Fruit fly (Drosophila melanogaster) whole organism, embryonic: Measurements from ENCODE around the gene CG17777.

Experiments
- Abd-B ChIP-seq: fragments of 200-800 bp; sonication (Bioruptor generic); optimal IDR thresholded peaks from 2 replicates; lab custom pipeline; 2018; ENCODE audit warnings: missing biosample characterization, mild to moderate bottlenecking, missing genetic modification characterization, moderate library complexity
- Ada2b ChIP-seq: fragments of 200-800 bp; sonication (Bioruptor generic); IDR thresholded peaks from 2 replicates; pipeline ENCODE4 v1.3.6; 2022; ENCODE audit warnings: missing biosample characterization, missing genetic modification characterization
- Atf-2 ChIP-seq: fragments of 200-800 bp; sonication (Bioruptor generic); optimal IDR thresholded peaks from 2 replicates; lab custom pipeline; 2016; ENCODE audit warnings: missing biosample characterization, missing genetic modification characterization
- CG1024 ChIP-seq: fragments of 200-800 bp; sonication (Bioruptor generic); IDR thresholded peaks from 2 replicates; pipeline ENCODE4 v1.3.6; 2022; ENCODE audit warnings: missing biosample characterization, missing genetic modification characterization
- CG10366 ChIP-seq: fragments of 200-800 bp; sonication (Bioruptor generic); IDR thresholded peaks from 2 replicates; pipeline ENCODE4 v1.3.6; 2022; ENCODE audit warnings: missing biosample characterization, missing genetic modification characterization
- CG10565 ChIP-seq: fragments of 200-800 bp; sonication (Bioruptor generic); optimal IDR thresholded peaks from 3 replicates; lab custom pipeline; 2016; ENCODE audit warnings: missing biosample characterization, mild to moderate bottlenecking, missing genetic modification characterization
- CG14050 ChIP-seq: fragments of 200-800 bp; sonication (Bioruptor generic); IDR thresholded peaks from 3 replicates; pipeline ENCODE4 v1.3.6; 2022; ENCODE audit warnings: missing biosample characterization, missing genetic modification characterization
- CG1602 ChIP-seq: fragments of 200-800 bp; sonication (Bioruptor generic); optimal IDR thresholded peaks from 3 replicates; lab custom pipeline; 2016; ENCODE audit warnings: missing biosample characterization, missing genetic modification characterization
- CG18764 ChIP-seq: fragments of 200-800 bp; sonication (Bioruptor generic); optimal IDR thresholded peaks from 3 replicates; lab custom pipeline; 2016; ENCODE audit warnings: missing biosample characterization, missing genetic modification characterization
- CG34224 ChIP-seq: fragments of 200-800 bp; sonication (Bioruptor generic); IDR thresholded peaks from 3 replicates; pipeline ENCODE4 v1.3.6; 2022; ENCODE audit warnings: missing biosample characterization, missing genetic modification characterization; ENCODE audit not compliant: partially characterized antibody
- CG34376 ChIP-seq: fragments of 200-800 bp; sonication (Bioruptor generic); optimal IDR thresholded peaks from 2 replicates; lab custom pipeline; 2018; ENCODE audit warnings: missing biosample characterization, mild to moderate bottlenecking, missing genetic modification characterization
- CG4820 ChIP-seq: fragments of 200-800 bp; sonication (Bioruptor generic); optimal IDR thresholded peaks from 3 replicates; lab custom pipeline; 2016; ENCODE audit warnings: missing biosample characterization, missing genetic modification characterization
- CG4854 ChIP-seq: fragments of 200-800 bp; sonication (Bioruptor generic); optimal IDR thresholded peaks from 2 replicates; lab custom pipeline; 2016; ENCODE audit warnings: missing biosample characterization, missing genetic modification characterization, inconsistent platforms
- CG5180 ChIP-seq: fragments of 200-800 bp; sonication (Bioruptor generic); optimal IDR thresholded peaks from 3 replicates; lab custom pipeline; 2017; ENCODE audit warnings: missing biosample characterization, missing genetic modification characterization, mild to moderate bottlenecking, moderate library complexity, missing genetic modification reagents
- CG5245 ChIP-seq: fragments of 200-800 bp; sonication (Bioruptor generic); optimal IDR thresholded peaks from 3 replicates; lab custom pipeline; 2016; ENCODE audit warnings: missing biosample characterization, missing genetic modification characterization
- CG7271 ChIP-seq: fragments of 200-800 bp; sonication (Bioruptor generic); optimal IDR thresholded peaks from 2 replicates; lab custom pipeline; 2018; ENCODE audit warnings: missing biosample characterization, mild to moderate bottlenecking, missing genetic modification characterization, moderate library complexity
- CG7556 ChIP-seq: fragments of 200-800 bp; sonication (Bioruptor generic); optimal IDR thresholded peaks from 2 replicates; lab custom pipeline; 2017; ENCODE audit warnings: missing biosample characterization, mild to moderate bottlenecking, missing genetic modification characterization
- CG8089 ChIP-seq: fragments of 200-800 bp; sonication (Bioruptor generic); optimal IDR thresholded peaks from 3 replicates; lab custom pipeline; 2016; ENCODE audit warnings: missing biosample characterization, missing genetic modification characterization
- CG9727 ChIP-seq: fragments of 200-800 bp; sonication (Bioruptor generic); optimal IDR thresholded peaks from 3 replicates; lab custom pipeline; 2017; ENCODE audit warnings: missing biosample characterization, mild to moderate bottlenecking, missing genetic modification characterization
- CHES-1-like ChIP-seq: fragments of 200-800 bp; sonication (Bioruptor generic); optimal IDR thresholded peaks from 2 replicates; lab custom pipeline; 2016; ENCODE audit warnings: missing biosample characterization, missing genetic modification characterization
- CTCF ChIP-seq: fragments of 200-800 bp; sonication (Bioruptor generic); optimal IDR thresholded peaks from 2 replicates; lab custom pipeline; 2017; ENCODE audit warnings: missing biosample characterization, mild to moderate bottlenecking, missing genetic modification characterization, moderate library complexity
- D19B ChIP-seq: fragments of 200-800 bp; sonication (Bioruptor generic); optimal IDR thresholded peaks from 2 replicates; lab custom pipeline; 2017; ENCODE audit warnings: missing biosample characterization, mild to moderate bottlenecking, missing genetic modification characterization
- Dek ChIP-seq: fragments of 200-800 bp; sonication (Bioruptor generic); optimal IDR thresholded peaks from 3 replicates; lab custom pipeline; 2019; ENCODE audit warnings: missing biosample characterization, mild to moderate bottlenecking, missing genetic modification characterization, moderate library complexity
- Dll ChIP-seq: fragments of 200-800 bp; sonication (Bioruptor generic); IDR thresholded peaks from 4 replicates; pipeline ENCODE4 v1.3.6; 2022; ENCODE audit warnings: missing biosample characterization, missing genetic modification characterization; ENCODE audit not compliant: partially characterized antibody
- Doc3 ChIP-seq: fragments of 200-800 bp; sonication (Bioruptor generic); IDR thresholded peaks from 3 replicates; pipeline ENCODE4 v1.3.6; 2022; ENCODE audit warnings: missing biosample characterization, missing genetic modification characterization; ENCODE audit not compliant: partially characterized antibody
- Ets65A ChIP-seq: fragments of 200-800 bp; sonication (Bioruptor generic); peaks from one replicate; lab custom pipeline; 2016; ENCODE audit warnings: missing biosample characterization, missing genetic modification characterization
- Fer2 ChIP-seq: fragments of 200-800 bp; sonication (Bioruptor generic); optimal IDR thresholded peaks from 2 replicates; lab custom pipeline; 2018; ENCODE audit warnings: missing biosample characterization, mild to moderate bottlenecking, missing genetic modification characterization, moderate library complexity
- Gug ChIP-seq: fragments of 200-800 bp; sonication (Bioruptor generic); IDR thresholded peaks from 4 replicates; pipeline ENCODE4 v1.3.6; 2022; ENCODE audit warnings: missing biosample characterization, missing genetic modification characterization
- Hmx ChIP-seq: fragments of 200-800 bp; sonication (Bioruptor generic); optimal IDR thresholded peaks from 2 replicates; lab custom pipeline; 2016; ENCODE audit warnings: missing biosample characterization, missing genetic modification characterization
- Hr78 ChIP-seq, 2 experiments: fragments of 200-800 bp in 1 of 2; fragments of >200 bp in 1 of 2; sonication (Bioruptor generic) in 1 of 2; optimal IDR thresholded peaks; 2 replicates each; lab custom pipeline; 2017 to 2019; ENCODE audit warnings: missing biosample characterization in 2 of 2, missing genetic modification characterization in 2 of 2, mild to moderate bottlenecking in 1 of 2, moderate library complexity in 1 of 2
- Scr ChIP-seq: fragments of 200-800 bp; sonication (Bioruptor generic); IDR thresholded peaks from 2 replicates; pipeline ENCODE4 v1.3.6; 2022; ENCODE audit warnings: missing biosample characterization, missing genetic modification characterization; ENCODE audit not compliant: partially characterized antibody
- Sry-β ChIP-seq: fragments of 200-800 bp; sonication (Bioruptor generic); optimal IDR thresholded peaks from 2 replicates; lab custom pipeline; 2018; ENCODE audit warnings: missing biosample characterization, mild to moderate bottlenecking, missing genetic modification characterization, moderate library complexity
- aop ChIP-seq: fragments of 200-800 bp; sonication (Bioruptor generic); IDR thresholded peaks from 2 replicates; pipeline ENCODE4 v1.3.6; 2022; ENCODE audit warnings: missing biosample characterization, missing genetic modification characterization
- ara ChIP-seq: fragments of 200-800 bp; sonication (Bioruptor generic); IDR thresholded peaks from 2 replicates; pipeline ENCODE4 v1.3.6; 2022; ENCODE audit warnings: missing biosample characterization, missing genetic modification characterization
- bsh ChIP-seq, 2 experiments: fragments of 200-800 bp; sonication (Bioruptor generic); optimal IDR thresholded peaks; 2 replicates each; lab custom pipeline; 2017 to 2018; ENCODE audit warnings: mild to moderate bottlenecking in 2 of 2, missing biosample characterization in 2 of 2, missing genetic modification characterization in 2 of 2, moderate library complexity in 1 of 2
- cad ChIP-seq: fragments of >200 bp; optimal IDR thresholded peaks from 2 replicates; lab custom pipeline; 2017; ENCODE audit warnings: missing biosample characterization, missing genetic modification characterization
- caup ChIP-seq: fragments of 200-800 bp; sonication (Bioruptor generic); optimal IDR thresholded peaks from 3 replicates; lab custom pipeline; 2017; ENCODE audit warnings: missing biosample characterization, mild to moderate bottlenecking, missing genetic modification characterization, moderate library complexity; ENCODE audit not compliant: severe bottlenecking
- ftz-f1 ChIP-seq: fragments of 200-800 bp; sonication (Bioruptor generic); optimal IDR thresholded peaks from 2 replicates; lab custom pipeline; 2016; ENCODE audit warnings: missing biosample characterization, missing genetic modification characterization
- inv ChIP-seq: fragments of 200-800 bp; sonication (Bioruptor generic); IDR thresholded peaks from 2 replicates; pipeline ENCODE4 v1.3.6; 2022; ENCODE audit warnings: missing biosample characterization, missing genetic modification characterization; ENCODE audit not compliant: partially characterized antibody
- lilli ChIP-seq: fragments of 200-800 bp; sonication (Bioruptor generic); optimal IDR thresholded peaks from 3 replicates; lab custom pipeline; 2016; ENCODE audit warnings: missing biosample characterization, missing genetic modification characterization
- lmd ChIP-seq: fragments of 200-800 bp; sonication (Bioruptor generic); IDR thresholded peaks from 2 replicates; pipeline ENCODE4 v1.3.6; 2022; ENCODE audit warnings: missing biosample characterization, missing genetic modification characterization
- nerfin-1 ChIP-seq: fragments of 200-800 bp; sonication (Bioruptor generic); optimal IDR thresholded peaks from 3 replicates; lab custom pipeline; 2019; ENCODE audit warnings: missing biosample characterization, mild to moderate bottlenecking, missing genetic modification characterization, moderate library complexity
- odd ChIP-seq: fragments of 200-800 bp; sonication (Bioruptor generic); optimal IDR thresholded peaks from 2 replicates; lab custom pipeline; 2017; ENCODE audit warnings: missing biosample characterization, mild to moderate bottlenecking, missing genetic modification characterization
- otp ChIP-seq: fragments of 200-800 bp; sonication (Bioruptor generic); IDR thresholded peaks from 3 replicates; pipeline ENCODE4, ENCODE4 v1.3.6; 2022; ENCODE audit warnings: missing biosample characterization, missing genetic modification characterization
- pfk ChIP-seq: fragments of 200-800 bp; sonication (Bioruptor generic); optimal IDR thresholded peaks from 2 replicates; lab custom pipeline; 2018; ENCODE audit warnings: missing biosample characterization, mild to moderate bottlenecking, missing genetic modification characterization, moderate library complexity
- pho ChIP-seq: fragments of 200-800 bp; sonication (Bioruptor generic); optimal IDR thresholded peaks from 2 replicates; lab custom pipeline; 2016; ENCODE audit warnings: missing biosample characterization, missing genetic modification characterization
- sisA ChIP-seq: fragments of 200-800 bp; sonication (Bioruptor generic); IDR thresholded peaks from 2 replicates; pipeline ENCODE4 v1.3.6; 2022; ENCODE audit warnings: missing biosample characterization, missing genetic modification characterization
- stc ChIP-seq: fragments of 200-800 bp; sonication (Bioruptor generic); IDR thresholded peaks from 2 replicates; pipeline ENCODE4 v1.3.6; 2022; ENCODE audit warnings: missing biosample characterization, missing genetic modification characterization
- trh ChIP-seq: fragments of 200-800 bp; sonication (Bioruptor generic); optimal IDR thresholded peaks from 2 replicates; lab custom pipeline; 2016; ENCODE audit warnings: missing biosample characterization, missing genetic modification characterization
- vnd ChIP-seq: fragments of 200-800 bp; sonication (Bioruptor generic); IDR thresholded peaks from 3 replicates; pipeline ENCODE4 v1.3.6; 2022; ENCODE audit warnings: missing biosample characterization, missing genetic modification characterization; ENCODE audit not compliant: partially characterized antibody

The CG17777 gene

DNA sequence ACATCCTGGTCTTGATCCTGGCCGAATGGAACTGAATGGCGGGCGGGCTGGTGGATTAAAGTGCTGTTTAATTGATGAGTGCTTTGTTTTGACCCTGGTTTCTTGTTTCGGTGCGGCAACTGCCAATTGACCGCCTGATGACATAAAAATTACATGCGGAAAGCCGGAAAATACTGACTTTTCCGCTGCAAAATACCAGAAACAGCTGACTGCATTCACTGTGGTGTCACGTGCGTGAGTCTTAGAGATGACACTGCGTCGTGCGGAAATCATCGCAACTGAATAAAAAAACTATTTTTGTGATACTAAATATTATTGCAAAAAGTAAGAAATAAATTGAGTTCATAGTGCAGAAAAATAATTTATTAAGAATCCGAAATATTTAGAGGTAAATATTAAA, 37.2 kb upstream of the CG17777 start, which contains the start of gene bcn92 (continued):
- TF ChIP-seq Doc3 (GFP tag; lab: Robert Waterston, UW) (peak; percentile 94), bsh (GFP tag; optimal IDR thresholded peaks at IDR 0.05; lab: Kevin White, UChicago) (peak in 1 of 2 experiments; percentile 16), CG7556 (no peak), CG34224 (GFP tag; lab: Robert Waterston, UW) (peak; percentile 93), Gug (GFP tag; lab: Robert Waterston, UW) (peak; percentile 56; the same call in 2 of the 4 replicates), Abd-B (GFP tag; lab: Kevin White, UChicago) (peak; percentile 7), Sry-β (GFP tag; lab: Kevin White, UChicago) (peak; percentile 49), sisA (peak; percentile 42; the same call in 1 of the 2 replicates), CG1024 (GFP tag; lab: Robert Waterston, UW) (0 out of 2 replicates have a peak, but pooled peaks have one; percentile 11), odd (no peak), CG34376 (GFP tag; lab: Kevin White, UChicago) (peak; percentile 33), vnd (GFP tag; lab: Robert Waterston, UW) (peak; percentile 93), Ets65A (GFP tag; lab: Kevin White, UChicago) (peak; percentile 64), stc (GFP tag; lab: Robert Waterston, UW) (0 out of 2 replicates have a peak, but pooled peaks have one; percentile 9), Dll (GFP tag; lab: Robert Waterston, UW) (peak; percentile 94), CG10565 (GFP tag; lab: Kevin White, UChicago) (no peak), Hr78 (GFP tag; optimal IDR thresholded peaks at IDR 0.05; lab: Kevin White, UChicago) (peak in 1 of 2 experiments; percentile 12), CG7271 (tag; lab: Kevin White, UChicago) (no peak), ara (GFP tag; lab: Robert Waterston, UW) (no peak), CG18764 (GFP tag; lab: Kevin White, UChicago) (no peak), CG10366 (0 out of 2 replicates have a peak, but pooled peaks have one; percentile 21), CG4820 (GFP tag; lab: Kevin White, UChicago) (peak; percentile 18), trh (GFP tag; lab: Kevin White, UChicago) (no peak), CG1602 (peak; percentile 25)

DNA sequence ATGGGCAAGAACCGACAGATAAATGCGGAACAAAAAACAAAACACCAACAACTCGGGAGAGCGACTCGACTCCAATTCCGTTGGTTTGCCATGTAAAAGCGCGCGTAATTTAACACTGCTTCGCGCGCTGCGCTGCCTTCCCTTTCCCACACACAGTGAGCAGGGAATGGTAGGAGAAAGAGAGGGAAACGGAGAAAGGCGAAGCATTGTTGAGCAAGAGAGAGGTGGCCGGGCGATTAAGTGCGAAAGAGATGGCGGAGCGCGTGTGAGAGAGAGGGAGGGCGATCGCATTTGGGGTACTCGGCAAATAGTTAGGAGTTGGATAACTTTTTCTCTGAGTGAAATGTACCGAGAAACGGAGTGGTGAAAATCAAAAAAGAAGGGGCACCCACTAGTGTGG, 30.8 kb upstream of the CG17777 start:
- TF ChIP-seq CG5180: no peak
- no peak for TF ChIP-seq caup (GFP tag; lab: Kevin White, UChicago)
- TF ChIP-seq pfk (GFP tag; lab: Kevin White, UChicago): no peak
- TF ChIP-seq aop (GFP tag; lab: Robert Waterston, UW): no peak
- no peak for TF ChIP-seq Fer2 (tag; lab: Kevin White, UChicago)
- TF ChIP-seq lilli (GFP tag; lab: Kevin White, UChicago): no peak
- TF ChIP-seq Dek (tag; lab: Kevin White, UChicago): no peak
- TF ChIP-seq inv (GFP tag; lab: Robert Waterston, UW): no peak
- no peak for TF ChIP-seq otp (GFP tag; lab: Robert Waterston, UW)
- TF ChIP-seq CHES-1-like (GFP tag; lab: Kevin White, UChicago): no peak
- no peak for TF ChIP-seq cad (GFP tag; lab: Kevin White, UChicago)
- TF ChIP-seq Atf-2: no peak
- no peak for TF ChIP-seq CG8089 (GFP tag; lab: Kevin White, UChicago)
- TF ChIP-seq CTCF: no peak
- TF ChIP-seq Ada2b (GFP tag; lab: Robert Waterston, UW): no peak
- no peak for TF ChIP-seq ftz-f1 (GFP tag; lab: Kevin White, UChicago)
- TF ChIP-seq pho (GFP tag; lab: Kevin White, UChicago): no peak
- no peak for TF ChIP-seq ara (GFP tag; lab: Robert Waterston, UW)
- TF ChIP-seq sisA: no peak
- TF ChIP-seq Hmx (GFP tag; lab: Kevin White, UChicago): no peak
- TF ChIP-seq nerfin-1: peak; percentile 10
- TF ChIP-seq D19B (GFP tag; lab: Kevin White, UChicago): no peak
- TF ChIP-seq CG4854 (GFP tag; lab: Kevin White, UChicago): no peak
- no peak for TF ChIP-seq CG14050 (GFP tag; lab: Robert Waterston, UW)
- TF ChIP-seq CG5245 (GFP tag; lab: Kevin White, UChicago): no peak
- peak; percentile 14; the same call in 1 of the 2 replicates for TF ChIP-seq Scr (GFP tag; lab: Robert Waterston, UW)
- no peak for TF ChIP-seq CG9727 (GFP tag; lab: Kevin White, UChicago)
- no peak for TF ChIP-seq lmd (GFP tag; lab: Robert Waterston, UW)
